Worm (Caenorhabditis elegans): Measurements from ENCODE around the gene F13A2.1.

Gene F13A2.1

DNA sequence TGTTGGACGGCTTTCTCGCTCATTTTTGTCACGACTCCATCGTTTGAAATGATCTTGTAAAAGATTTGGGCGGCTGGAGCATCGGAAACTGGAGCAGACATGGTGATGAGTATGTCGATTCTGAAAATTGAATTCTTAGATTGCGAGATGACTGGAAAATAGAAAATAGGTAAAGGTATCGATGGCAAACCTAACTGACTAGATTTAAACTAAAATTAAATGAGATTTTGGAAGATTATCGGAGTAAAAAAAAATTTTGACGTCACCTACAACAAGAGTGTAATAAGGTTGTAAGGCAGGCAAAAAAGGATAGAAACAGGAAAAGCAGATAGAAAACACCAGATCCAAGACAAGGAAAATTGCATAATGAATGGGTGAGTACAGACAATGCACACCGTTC is 39.3 kb upstream of the F13A2.1 start, which contains the start of gene skr-14:
skr-14 (minus strand) TSS at position 101 of the 400 bp plus-strand sequence.
- TF ChIP-seq hlh-13 (GFP tag; optimal IDR thresholded peaks at IDR 0.05) (no peak), unc-86 (tag; optimal IDR thresholded peaks at IDR 0.05) (no peak), nhr-11 (tag; optimal IDR thresholded peaks at IDR 0.05) (no peak), hlh-8 (tag; optimal IDR thresholded peaks at IDR 0.05) (no peak), hlh-30 (tag; optimal IDR thresholded peaks at IDR 0.05; ENCODE audit: insufficient read depth) (no peak), ref-2 (tag; optimal IDR thresholded peaks at IDR 0.05) (no peak), ceh-48 (tag; optimal IDR thresholded peaks at IDR 0.05) (no peak), lin-11 (tag; optimal IDR thresholded peaks at IDR 0.05) (no peak)

ce11 chrV:4419767-4420322 is 37.6 kb upstream of the F13A2.1 start, which contains the start of the genes Y47D7A.7 and Y47D7A.2:
Gene Y47D7A.7, minus strand, starts transcription at chrV:4419867.
Gene Y47D7A.2, plus strand, starts transcription at chrV:4420272.
- TF ChIP-seq mec-3 (tag; optimal IDR thresholded peaks at IDR 0.05; ENCODE audit: borderline replicate concordance) = no peak
- TF ChIP-seq nfya-1 (tag; optimal IDR thresholded peaks at IDR 0.05) = no peak
- TF ChIP-seq zip-5 (tag; optimal IDR thresholded peaks at IDR 0.05) = no peak
- TF ChIP-seq Y22D7AL.16 (tag; optimal IDR thresholded peaks at IDR 0.05) = no peak
- no peak for TF ChIP-seq eyg-1 (tag; optimal IDR thresholded peaks at IDR 0.05)
- no peak for TF ChIP-seq fax-1 (tag; optimal IDR thresholded peaks at IDR 0.05)
- TF ChIP-seq hlh-30 (tag; optimal IDR thresholded peaks at IDR 0.05; ENCODE audit: insufficient read depth) = no peak
- TF ChIP-seq ceh-19 (GFP tag; optimal IDR thresholded peaks at IDR 0.05) = no peak
- no peak for TF ChIP-seq ttx-3 (tag; optimal IDR thresholded peaks at IDR 0.05)
- TF ChIP-seq K09A11.1 (tag; optimal IDR thresholded peaks at IDR 0.05; ENCODE audit: insufficient read depth) = no peak
- no peak for TF ChIP-seq ceh-48 (tag; optimal IDR thresholded peaks at IDR 0.05)
- no peak for TF ChIP-seq T23F11.4 (GFP tag; optimal IDR thresholded peaks at IDR 0.05)
- TF ChIP-seq sdc-2 (tag; optimal IDR thresholded peaks at IDR 0.05) = no peak
- TF ChIP-seq pha-2 (tag; optimal IDR thresholded peaks at IDR 0.05) = no peak
- TF ChIP-seq ceh-22 (tag; optimal IDR thresholded peaks at IDR 0.05) = no peak
- TF ChIP-seq tbx-7 (tag; optimal IDR thresholded peaks at IDR 0.05) = no peak
- TF ChIP-seq C08G9.2 (tag; optimal IDR thresholded peaks at IDR 0.05) = no peak

DNA sequence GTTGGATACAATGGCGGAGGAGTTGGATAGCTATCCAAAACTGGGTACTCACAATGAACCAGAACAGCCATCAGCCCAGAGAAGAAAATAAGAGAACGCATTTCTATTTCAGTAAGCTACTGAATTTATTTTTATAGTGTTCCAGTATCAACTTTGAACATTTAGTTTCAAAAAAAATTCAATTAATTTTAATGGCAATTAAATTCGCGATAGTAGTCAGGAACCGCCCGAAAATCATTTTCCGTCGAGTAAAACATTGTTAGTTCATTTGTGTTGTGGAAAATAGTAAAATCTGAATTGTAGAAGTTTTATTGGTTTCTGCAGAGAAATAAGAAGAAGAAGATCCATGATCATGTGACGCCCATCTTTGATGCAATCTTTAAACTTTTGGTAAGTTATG is 35.9 kb upstream of the F13A2.1 start, which contains the start of gene Y47D7A.6:
Y47D7A.6 (minus strand) TSS at position 101 of the 400 bp plus-strand sequence.
- TF ChIP-seq ceh-18 (tag; optimal IDR thresholded peaks at IDR 0.05) (no peak), nfya-1 (tag; optimal IDR thresholded peaks at IDR 0.05) (no peak), elt-2 (tag; optimal IDR thresholded peaks at IDR 0.05) (no peak), lin-11 (tag; optimal IDR thresholded peaks at IDR 0.05) (no peak), odd-2 (tag; optimal IDR thresholded peaks at IDR 0.05) (no peak), C38D4.7 (GFP tag; optimal IDR thresholded peaks at IDR 0.05) (no peak), ceh-45 (GFP tag; IDR thresholded peaks at IDR 0.05) (no peak), sox-4 (tag; optimal IDR thresholded peaks at IDR 0.05) (no peak), ceh-6 (GFP tag; optimal IDR thresholded peaks at IDR 0.05) (no peak), rnt-1 (tag; optimal IDR thresholded peaks at IDR 0.05) (no peak), hlh-6 (tag; optimal IDR thresholded peaks at IDR 0.05) (no peak), dve-1 (tag; optimal IDR thresholded peaks at IDR 0.05) (no peak), pag-3 (tag; optimal IDR thresholded peaks at IDR 0.05; ENCODE audit: borderline replicate concordance) (no peak), fax-1 (tag; optimal IDR thresholded peaks at IDR 0.05) (no peak), zip-5 (tag; optimal IDR thresholded peaks at IDR 0.05) (no peak)

DNA sequence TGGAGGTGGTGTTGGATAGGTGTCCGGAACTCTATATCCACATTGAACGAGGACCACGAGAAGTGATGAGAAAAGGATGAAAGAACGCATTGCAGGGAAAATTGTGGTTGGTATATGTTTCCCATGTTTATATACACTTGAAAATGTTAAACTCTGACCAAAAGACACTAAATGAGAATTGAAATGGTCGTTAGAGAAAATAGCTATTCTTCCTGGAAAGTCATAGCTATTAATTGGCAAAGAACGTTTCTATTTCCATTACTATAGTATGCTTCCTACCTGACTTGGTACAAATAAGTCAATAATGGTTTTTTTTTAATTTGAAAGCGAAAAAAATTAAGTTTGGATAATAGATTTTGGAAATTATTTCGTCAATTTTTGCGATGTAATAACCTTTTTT is 34.5 kb upstream of the F13A2.1 start, which contains the start of gene Y47D7A.18:
Y47D7A.18 (minus strand) TSS at position 101 of the 400 bp plus-strand sequence.
- no peak for TF ChIP-seq unc-42 (tag; optimal IDR thresholded peaks at IDR 0.05)
- TF ChIP-seq nhr-232 (tag; optimal IDR thresholded peaks at IDR 0.05) = no peak
- TF ChIP-seq madf-2 (tag; optimal IDR thresholded peaks at IDR 0.05) = no peak
- TF ChIP-seq syd-9 (tag; optimal IDR thresholded peaks at IDR 0.05) = no peak
- no peak for TF ChIP-seq fax-1 (tag; optimal IDR thresholded peaks at IDR 0.05)
- TF ChIP-seq nfya-1 (tag; optimal IDR thresholded peaks at IDR 0.05) = no peak
- TF ChIP-seq pqm-1 (tag; optimal IDR thresholded peaks at IDR 0.05) = no peak
- no peak for TF ChIP-seq odd-2 (tag; optimal IDR thresholded peaks at IDR 0.05)
- no peak for TF ChIP-seq unc-55 (GFP tag; optimal IDR thresholded peaks at IDR 0.05)
- TF ChIP-seq dve-1 (tag; optimal IDR thresholded peaks at IDR 0.05) = no peak
- no peak for TF ChIP-seq ceh-19 (GFP tag; optimal IDR thresholded peaks at IDR 0.05)
- no peak for TF ChIP-seq K09A11.1 (tag; optimal IDR thresholded peaks at IDR 0.05; ENCODE audit: insufficient read depth)
- no peak for TF ChIP-seq ahr-1 (tag; optimal IDR thresholded peaks at IDR 0.05)
- no peak for TF ChIP-seq ceh-45 (GFP tag; IDR thresholded peaks at IDR 0.05)
- no peak for TF ChIP-seq ceh-24 (tag; optimal IDR thresholded peaks at IDR 0.05)
- no peak for TF ChIP-seq eyg-1 (tag; optimal IDR thresholded peaks at IDR 0.05)
- TF ChIP-seq C08G9.2 (tag; optimal IDR thresholded peaks at IDR 0.05) = no peak
- TF ChIP-seq ama-1 (optimal IDR thresholded peaks at IDR 0.05) = no peak
- no peak for TF ChIP-seq mec-3 (tag; optimal IDR thresholded peaks at IDR 0.05; ENCODE audit: borderline replicate concordance)

Data from whole organism, late embryonic.